Fruit fly (Drosophila melanogaster) Kc167 (cell line): Measurements from ENCODE around the gene Sry-delta.

ENCODE experiments used
- Myc ChIP-seq: fragments of >200 bp; optimal IDR thresholded peaks from 2 replicates; lab custom pipeline; 2017; ENCODE audit warnings: missing external identifiers
- Sin3A ChIP-seq: fragments of >200 bp; optimal IDR thresholded peaks from 2 replicates; lab custom pipeline; 2018; ENCODE audit warnings: missing external identifiers
- h ChIP-seq: fragments of >200 bp; optimal IDR thresholded peaks from 3 replicates; lab custom pipeline; 2018; ENCODE audit warnings: missing external identifiers
- insv ChIP-seq: fragments of >200 bp; optimal IDR thresholded peaks from 3 replicates; lab custom pipeline; 2018; ENCODE audit warnings: missing external identifiers
- psq ChIP-seq: fragments of >200 bp; optimal IDR thresholded peaks from 2 replicates; lab custom pipeline; 2017; ENCODE audit warnings: missing external identifiers
- ttk ChIP-seq: sonication (Bioruptor generic); optimal IDR thresholded peaks from 2 replicates; lab custom pipeline; 2017; ENCODE audit warnings: missing external identifiers

dm6 chr3R:30066004-30066403 is 22.9 kb downstream of the Sry-delta start:
- TF ChIP-seq ttk (lab: Kevin White, UChicago) (no peak), psq (lab: Kevin White, UChicago) (no peak), h (no peak), Myc (lab: Kevin White, UChicago) (no peak), insv (lab: Kevin White, UChicago) (no peak), Sin3A (lab: Kevin White, UChicago) (no peak)
